Worm (Caenorhabditis elegans) whole organism, late embryonic: ENCODE results near the gene srh-258.

ENCODE experiments used
- C38D4.7 ChIP-seq: fragments of 200-800 bp; sonication (Bioruptor generic); optimal IDR thresholded peaks from 2 replicates; lab custom pipeline; 2018; ENCODE audit warnings: mild to moderate bottlenecking, missing genetic modification characterization, moderate library complexity, missing compliant biosample characterization
- K02D7.2 ChIP-seq: sonication (generic microtip); optimal IDR thresholded peaks from 2 replicates; lab custom pipeline; 2017; ENCODE audit warnings: mild to moderate bottlenecking, missing genetic modification characterization, missing compliant biosample characterization
- T23F11.4 ChIP-seq: fragments of 200-800 bp; sonication (Bioruptor generic); optimal IDR thresholded peaks from 2 replicates; lab custom pipeline; 2018; ENCODE audit warnings: mild to moderate bottlenecking, missing genetic modification characterization, missing compliant biosample characterization
- ama-1 ChIP-seq: fragments of 150-350 bp; optimal IDR thresholded peaks from 2 replicates; lab custom pipeline; 2014
- ceh-18 ChIP-seq: sonication (generic microtip); optimal IDR thresholded peaks from 2 replicates; lab custom pipeline; 2016; ENCODE audit warnings: missing genetic modification characterization, missing compliant biosample characterization
- ceh-19 ChIP-seq: fragments of 200-800 bp; sonication (Bioruptor generic); optimal IDR thresholded peaks from 2 replicates; lab custom pipeline; 2018; ENCODE audit warnings: mild to moderate bottlenecking, missing genetic modification characterization, missing compliant biosample characterization
- ceh-2 ChIP-seq: sonication (generic microtip); optimal IDR thresholded peaks from 2 replicates; lab custom pipeline; 2016; ENCODE audit warnings: missing genotype, missing genetic modification characterization, missing compliant biosample characterization
- ceh-22 ChIP-seq: sonication (generic microtip); optimal IDR thresholded peaks from 2 replicates; lab custom pipeline; 2017; ENCODE audit warnings: missing biosample characterization, missing genetic modification characterization
- ceh-45 ChIP-seq: fragments of 200-800 bp; sonication (Bioruptor generic); IDR thresholded peaks from 2 replicates; pipeline ENCODE4 v1.3.6; 2022; ENCODE audit warnings: missing genetic modification reagents, missing genetic modification characterization, missing compliant biosample characterization
- ceh-6 ChIP-seq: fragments of 200-800 bp; sonication (Bioruptor generic); optimal IDR thresholded peaks from 2 replicates; lab custom pipeline; 2018; ENCODE audit warnings: mild to moderate bottlenecking, missing genetic modification characterization, missing compliant biosample characterization
- ceh-9 ChIP-seq: sonication (generic microtip); optimal IDR thresholded peaks from 2 replicates; lab custom pipeline; 2016; ENCODE audit warnings: mild to moderate bottlenecking, missing genetic modification characterization, inconsistent platforms, missing compliant biosample characterization
- che-1 ChIP-seq: sonication (generic microtip); optimal IDR thresholded peaks from 2 replicates; lab custom pipeline; 2016; ENCODE audit warnings: mild to moderate bottlenecking, missing genetic modification characterization, missing compliant biosample characterization
- dve-1 ChIP-seq: sonication (generic microtip); optimal IDR thresholded peaks from 2 replicates; lab custom pipeline; 2017; ENCODE audit warnings: antibody characterized with exemption, mild to moderate bottlenecking, missing genetic modification characterization, missing compliant biosample characterization
- elt-4 ChIP-seq: sonication (generic microtip); optimal IDR thresholded peaks from 2 replicates; lab custom pipeline; 2016; ENCODE audit warnings: missing genetic modification characterization, missing compliant biosample characterization
- fkh-6 ChIP-seq: sonication (generic microtip); optimal IDR thresholded peaks from 2 replicates; lab custom pipeline; 2016; ENCODE audit warnings: missing genetic modification characterization, missing compliant biosample characterization
- gmeb-2 ChIP-seq: sonication (generic microtip); optimal IDR thresholded peaks from 2 replicates; lab custom pipeline; 2016; ENCODE audit warnings: missing genetic modification characterization, inconsistent platforms, missing compliant biosample characterization
- hlh-6 ChIP-seq: sonication (generic microtip); optimal IDR thresholded peaks from 2 replicates; lab custom pipeline; 2016; ENCODE audit warnings: missing genotype, missing genetic modification characterization, missing compliant biosample characterization
- hlh-8 ChIP-seq: sonication (generic microtip); optimal IDR thresholded peaks from 2 replicates; lab custom pipeline; 2016; ENCODE audit warnings: missing genotype, missing genetic modification characterization, missing compliant biosample characterization
- madf-2 ChIP-seq: sonication (generic microtip); optimal IDR thresholded peaks from 2 replicates; lab custom pipeline; 2017; ENCODE audit warnings: missing genetic modification characterization, missing compliant biosample characterization
- nfya-1 ChIP-seq: sonication (generic microtip); optimal IDR thresholded peaks from 2 replicates; lab custom pipeline; 2017; ENCODE audit warnings: missing genetic modification characterization, mild to moderate bottlenecking, missing compliant biosample characterization, antibody characterized with exemption, moderate library complexity
- nhr-232 ChIP-seq: sonication (generic microtip); optimal IDR thresholded peaks from 2 replicates; lab custom pipeline; 2016; ENCODE audit warnings: missing genetic modification characterization, missing compliant biosample characterization
- npax-4 ChIP-seq: sonication (generic microtip); optimal IDR thresholded peaks from 2 replicates; lab custom pipeline; 2016; ENCODE audit warnings: missing genetic modification characterization, missing compliant biosample characterization
- odd-2 ChIP-seq: sonication (generic microtip); optimal IDR thresholded peaks from 2 replicates; lab custom pipeline; 2017; ENCODE audit warnings: antibody characterized with exemption, mild to moderate bottlenecking, missing genetic modification characterization, missing compliant biosample characterization
- pax-1 ChIP-seq: fragments of 150-350 bp; optimal IDR thresholded peaks from 2 replicates; lab custom pipeline; 2014; ENCODE audit warnings: missing biosample characterization, missing genetic modification characterization
- pha-2 ChIP-seq: sonication (generic microtip); optimal IDR thresholded peaks from 2 replicates; lab custom pipeline; 2017; ENCODE audit warnings: mild to moderate bottlenecking, missing genetic modification characterization, missing compliant biosample characterization
- pha-4 ChIP-seq: fragments of 150-350 bp; optimal IDR thresholded peaks from 2 replicates; lab custom pipeline; 2018; ENCODE audit warnings: missing biosample characterization, missing genetic modification reagents, missing genetic modification characterization
- pros-1 ChIP-seq: fragments of 150-350 bp; optimal IDR thresholded peaks from 2 replicates; lab custom pipeline; 2014; ENCODE audit warnings: missing biosample characterization, missing genetic modification reagents, missing genetic modification characterization
- ref-2 ChIP-seq: sonication (generic microtip); optimal IDR thresholded peaks from 2 replicates; lab custom pipeline; 2016; ENCODE audit warnings: missing genetic modification characterization, missing compliant biosample characterization
- rnt-1 ChIP-seq: sonication (generic microtip); optimal IDR thresholded peaks from 2 replicates; lab custom pipeline; 2016; ENCODE audit warnings: missing genetic modification characterization, missing compliant biosample characterization
- sdc-2 ChIP-seq: sonication (generic microtip); optimal IDR thresholded peaks from 2 replicates; lab custom pipeline; 2016; ENCODE audit warnings: missing genotype, missing genetic modification characterization, missing compliant biosample characterization
- sox-4 ChIP-seq: sonication (generic microtip); optimal IDR thresholded peaks from 2 replicates; lab custom pipeline; 2017; ENCODE audit warnings: mild to moderate bottlenecking, missing genetic modification characterization, inconsistent platforms, missing compliant biosample characterization
- syd-9 ChIP-seq: sonication (generic microtip); optimal IDR thresholded peaks from 2 replicates; lab custom pipeline; 2016; ENCODE audit warnings: mild to moderate bottlenecking, missing genetic modification characterization, moderate library complexity, missing compliant biosample characterization
- tbx-2 ChIP-seq: sonication (generic microtip); optimal IDR thresholded peaks from 2 replicates; lab custom pipeline; 2016; ENCODE audit warnings: missing genetic modification characterization, missing compliant biosample characterization
- unc-3 ChIP-seq, 2 experiments: fragments of 200-800 bp in 1 of 2; sonication (Bioruptor generic) in 1 of 2; sonication (generic microtip) in 1 of 2; conservative IDR thresholded peaks in 1 of 2; optimal IDR thresholded peaks in 1 of 2; 2 replicates each; pipeline versions ENCODE4 v1.3.6 to Lab custom; 2016 to 2022; ENCODE audit warnings: missing compliant biosample characterization in 2 of 2, missing genetic modification characterization in 2 of 2, missing genetic modification reagents in 1 of 2
- unc-55 ChIP-seq: sonication (generic microtip); optimal IDR thresholded peaks from 2 replicates; lab custom pipeline; 2017; ENCODE audit warnings: missing biosample characterization, missing genetic modification reagents, missing genetic modification characterization
- unc-86 ChIP-seq: sonication (generic microtip); optimal IDR thresholded peaks from 2 replicates; lab custom pipeline; 2016; ENCODE audit warnings: missing genetic modification characterization, missing compliant biosample characterization
- zip-5 ChIP-seq: sonication (generic microtip); optimal IDR thresholded peaks from 2 replicates; lab custom pipeline; 2016; ENCODE audit warnings: missing genetic modification characterization, missing compliant biosample characterization
- ztf-16 ChIP-seq: sonication (generic microtip); optimal IDR thresholded peaks from 2 replicates; lab custom pipeline; 2017; ENCODE audit warnings: missing genetic modification characterization, missing compliant biosample characterization

srh-258 gene

ce11 chrV:15398728-15399127 is 6.2 kb upstream of the srh-258 start, which contains the start of gene fbxa-199:
TSS of gene fbxa-199 (minus strand) at chrV:15398828.
- no peak for TF ChIP-seq ztf-16
- TF ChIP-seq pros-1 (tag; lab: Kevin White, UChicago) = no peak
- TF ChIP-seq madf-2 = no peak
- no peak for TF ChIP-seq unc-86 (tag; lab: Kevin White, UChicago)
- TF ChIP-seq sox-4 (tag; lab: Kevin White, UChicago) = no peak
- no peak for TF ChIP-seq pax-1 (tag; lab: Kevin White, UChicago)
- TF ChIP-seq ceh-45 (GFP tag; lab: Robert Waterston, UW) = no peak
- no peak for TF ChIP-seq hlh-8 (tag; lab: Kevin White, UChicago)

- TF ChIP-seq ceh-22 (tag; lab: Kevin White, UChicago) (no peak), odd-2 (tag; lab: Kevin White, UChicago) (no peak), ceh-18 (tag; lab: Kevin White, UChicago) (no peak), ref-2 (tag; lab: Kevin White, UChicago) (no peak), pros-1 (tag; lab: Kevin White, UChicago) (no peak), unc-55 (GFP tag; lab: Kevin White, UChicago) (no peak), pha-4 (tag; lab: Kevin White, UChicago) (no peak), unc-3 (GFP tag; conservative IDR thresholded peaks at IDR 0.05; lab: Robert Waterston, UW) (no peak), unc-3 (tag; optimal IDR thresholded peaks at IDR 0.05; lab: Kevin White, UChicago) (no peak), tbx-2 (tag; lab: Kevin White, UChicago) (no peak), ceh-19 (GFP tag; lab: Kevin White, UChicago) (no peak), gmeb-2 (no peak), nhr-232 (tag; lab: Kevin White, UChicago) (no peak), nfya-1 (tag; lab: Kevin White, UChicago) (no peak), dve-1 (tag; lab: Kevin White, UChicago) (no peak)
These were observed 5.1 kb upstream of the srh-258 start, which contains the start of the genes T06E6.15 and sri-7 for ce11 chrV:15399691-15400377. TSS of gene T06E6.15 (minus strand) at chrV:15399791. TSS of gene sri-7 (plus strand) at chrV:15400327.

- TF ChIP-seq nfya-1 (tag; lab: Kevin White, UChicago) (no peak), ama-1 (lab: Kevin White, UChicago) (no peak), K02D7.2 (no peak)
These were observed 3.1 kb upstream of the srh-258 start, which contains the start of gene fbxa-135 for ce11 chrV:15401856-15402314. TSS of gene fbxa-135 (plus strand) at chrV:15402264.

- TF ChIP-seq C38D4.7 (GFP tag; lab: Kevin White, UChicago) = no peak
- TF ChIP-seq ama-1 (lab: Kevin White, UChicago) = no peak
- no peak for TF ChIP-seq zip-5 (tag; lab: Kevin White, UChicago)
- TF ChIP-seq sdc-2 (tag; lab: Kevin White, UChicago) = no peak
- no peak for TF ChIP-seq hlh-6 (tag; lab: Kevin White, UChicago)
These were observed 2.0 kb downstream of the srh-258 start, which contains the start of gene srh-257 for ce11 chrV:15406928-15407327. TSS of gene srh-257 (plus strand) at chrV:15407228.

- TF ChIP-seq che-1 (tag; lab: Kevin White, UChicago) (no peak), ceh-9 (tag; lab: Kevin White, UChicago) (no peak), elt-4 (tag; lab: Kevin White, UChicago) (no peak), ceh-45 (GFP tag; lab: Robert Waterston, UW) (no peak), syd-9 (tag; lab: Kevin White, UChicago) (no peak), rnt-1 (tag; lab: Kevin White, UChicago) (no peak), pax-1 (tag; lab: Kevin White, UChicago) (no peak), K02D7.2 (no peak), ceh-6 (no peak), pha-2 (tag; lab: Kevin White, UChicago) (no peak), T23F11.4 (no peak), fkh-6 (tag; lab: Kevin White, UChicago) (no peak), ceh-2 (tag; lab: Kevin White, UChicago) (no peak), npax-4 (tag; lab: Kevin White, UChicago) (no peak), ceh-18 (tag; lab: Kevin White, UChicago) (no peak), sox-4 (tag; lab: Kevin White, UChicago) (no peak)
These were observed 7.7 kb downstream of the srh-258 start, which contains the start of gene srbc-63 for ce11 chrV:15412625-15413024. TSS of gene srbc-63 (minus strand) at chrV:15412725.
